Fruit fly (Drosophila melanogaster) whole organism, embryonic: ENCODE results near the gene CG43815.
A peak's percentile ranks its signal among the peaks of the same experiment; 100 is the strongest.

Experiments used
- Antp ChIP-seq: fragments of 200-800 bp; sonication (Bioruptor generic); optimal IDR thresholded peaks from 3 replicates; lab custom pipeline; 2016; ENCODE audit warnings: missing biosample characterization, missing genetic modification characterization
- CG10267 ChIP-seq: fragments of 200-800 bp; sonication (Bioruptor generic); optimal IDR thresholded peaks from 2 replicates; lab custom pipeline; 2018; ENCODE audit warnings: missing biosample characterization, mild to moderate bottlenecking, missing genetic modification characterization, moderate library complexity
- CG12104 ChIP-seq: fragments of 200-800 bp; sonication (Bioruptor generic); optimal IDR thresholded peaks from 3 replicates; lab custom pipeline; 2016; ENCODE audit warnings: missing biosample characterization, missing genetic modification characterization
- CG1233 ChIP-seq: fragments of 200-800 bp; sonication (Bioruptor generic); optimal IDR thresholded peaks from 4 replicates; lab custom pipeline; 2018; ENCODE audit warnings: missing biosample characterization, mild to moderate bottlenecking, missing genetic modification characterization
- CG13296 ChIP-seq: fragments of 200-800 bp; sonication (Bioruptor generic); optimal IDR thresholded peaks from 3 replicates; lab custom pipeline; 2018; ENCODE audit warnings: missing biosample characterization, mild to moderate bottlenecking, missing genetic modification characterization
- CG13775 ChIP-seq: fragments of 200-800 bp; sonication (Bioruptor generic); optimal IDR thresholded peaks from 3 replicates; lab custom pipeline; 2017; ENCODE audit warnings: missing biosample characterization, mild to moderate bottlenecking, missing genetic modification characterization
- CG14441 ChIP-seq: fragments of 200-800 bp; sonication (Bioruptor generic); IDR thresholded peaks from 2 replicates; pipeline ENCODE4 v1.3.6; 2022; ENCODE audit warnings: missing biosample characterization, missing genetic modification characterization
- CG1529 ChIP-seq: fragments of 200-800 bp; sonication (Bioruptor generic); optimal IDR thresholded peaks from 3 replicates; lab custom pipeline; 2018; ENCODE audit warnings: missing biosample characterization, missing genetic modification characterization
- CG15696 ChIP-seq: fragments of 200-800 bp; sonication (Bioruptor generic); optimal IDR thresholded peaks from 2 replicates; lab custom pipeline; 2019; ENCODE audit warnings: missing biosample characterization, mild to moderate bottlenecking, missing genetic modification characterization, moderate library complexity
- CG16813 ChIP-seq: fragments of 200-800 bp; sonication (Bioruptor generic); IDR thresholded peaks from 3 replicates; pipeline ENCODE4 v1.3.6; 2022; ENCODE audit warnings: missing biosample characterization, missing genetic modification characterization; ENCODE audit not compliant: partially characterized antibody
- CG16815 ChIP-seq: fragments of 200-800 bp; sonication (Bioruptor generic); optimal IDR thresholded peaks from 3 replicates; lab custom pipeline; 2017; ENCODE audit warnings: missing biosample characterization, mild to moderate bottlenecking, missing genetic modification characterization
- CG18011 ChIP-seq: fragments of 200-800 bp; sonication (Bioruptor generic); optimal IDR thresholded peaks from 2 replicates; lab custom pipeline; 2017; ENCODE audit warnings: missing biosample characterization, missing genetic modification characterization, mild to moderate bottlenecking, moderate library complexity, missing genotype
- CG3065 ChIP-seq: fragments of 200-800 bp; sonication (Bioruptor generic); optimal IDR thresholded peaks from 2 replicates; lab custom pipeline; 2016; ENCODE audit warnings: missing biosample characterization, missing genetic modification characterization
- CG32772 ChIP-seq: fragments of 200-800 bp; sonication (Bioruptor generic); IDR thresholded peaks from 2 replicates; pipeline ENCODE4 v1.3.6; 2022; ENCODE audit warnings: missing biosample characterization, missing genetic modification characterization
- CG33557 ChIP-seq: fragments of 200-800 bp; sonication (Bioruptor generic); optimal IDR thresholded peaks from 2 replicates; lab custom pipeline; 2019; ENCODE audit warnings: missing biosample characterization, mild to moderate bottlenecking, missing genetic modification characterization, moderate library complexity
- CG4424 ChIP-seq: fragments of 200-800 bp; sonication (Bioruptor generic); optimal IDR thresholded peaks from 3 replicates; lab custom pipeline; 2016; ENCODE audit warnings: missing biosample characterization, missing genetic modification characterization
- CG7357 ChIP-seq: fragments of 200-800 bp; sonication (Bioruptor generic); IDR thresholded peaks from 3 replicates; pipeline ENCODE4 v1.3.6; 2022; ENCODE audit warnings: missing biosample characterization, missing genetic modification characterization
- CG8944 ChIP-seq: fragments of 200-800 bp; sonication (Bioruptor generic); optimal IDR thresholded peaks from 3 replicates; lab custom pipeline; 2016; ENCODE audit warnings: missing biosample characterization, missing genetic modification characterization
- CG9215 ChIP-seq: fragments of 200-800 bp; sonication (Bioruptor generic); IDR thresholded peaks from 2 replicates; pipeline ENCODE4 v1.3.6; 2022; ENCODE audit warnings: missing biosample characterization, missing genetic modification characterization
- CoRest ChIP-seq: fragments of 200-800 bp; sonication (Bioruptor generic); optimal IDR thresholded peaks from 3 replicates; lab custom pipeline; 2018; ENCODE audit warnings: missing biosample characterization, mild to moderate bottlenecking, missing genetic modification characterization, moderate library complexity
- Hr78 ChIP-seq, 2 experiments: fragments of 200-800 bp in 1 of 2; fragments of >200 bp in 1 of 2; sonication (Bioruptor generic) in 1 of 2; optimal IDR thresholded peaks; 2 replicates each; lab custom pipeline; 2017 to 2019; ENCODE audit warnings: missing biosample characterization in 2 of 2, missing genetic modification characterization in 2 of 2, mild to moderate bottlenecking in 1 of 2, moderate library complexity in 1 of 2
- Lhr ChIP-seq: fragments of 200-800 bp; sonication (Bioruptor generic); optimal IDR thresholded peaks from 3 replicates; lab custom pipeline; 2017; ENCODE audit warnings: mild to moderate bottlenecking, missing biosample characterization, missing genetic modification reagents, missing genetic modification characterization
- NC2β ChIP-seq: fragments of 200-800 bp; sonication (Bioruptor generic); optimal IDR thresholded peaks from 2 replicates; lab custom pipeline; 2016; ENCODE audit warnings: missing biosample characterization, missing genetic modification characterization
- Neu2 ChIP-seq: fragments of 200-800 bp; sonication (Bioruptor generic); optimal IDR thresholded peaks from 3 replicates; lab custom pipeline; 2016; ENCODE audit warnings: missing biosample characterization, missing genetic modification characterization, borderline replicate concordance
- Oli ChIP-seq: fragments of 200-800 bp; sonication (Bioruptor generic); optimal IDR thresholded peaks from 2 replicates; lab custom pipeline; 2018; ENCODE audit warnings: missing biosample characterization, mild to moderate bottlenecking, missing genetic modification characterization, moderate library complexity
- Ptx1 ChIP-seq: fragments of 200-800 bp; sonication (Bioruptor generic); IDR thresholded peaks from 2 replicates; pipeline ENCODE4 v1.3.6; 2022; ENCODE audit warnings: missing biosample characterization, missing genetic modification characterization
- Sry-δ ChIP-seq: fragments of 200-800 bp; sonication (Bioruptor generic); optimal IDR thresholded peaks from 2 replicates; lab custom pipeline; 2016; ENCODE audit warnings: missing biosample characterization, missing genetic modification characterization
- TFAM ChIP-seq: fragments of 200-800 bp; sonication (Bioruptor generic); optimal IDR thresholded peaks from 2 replicates; lab custom pipeline; 2017; ENCODE audit warnings: missing biosample characterization, missing genetic modification characterization, inconsistent platforms
- Xrp1 ChIP-seq: fragments of 200-800 bp; sonication (Bioruptor generic); IDR thresholded peaks from 2 replicates; pipeline ENCODE4 v1.3.6; 2022; ENCODE audit warnings: missing biosample characterization, missing genetic modification characterization
- ara ChIP-seq: fragments of 200-800 bp; sonication (Bioruptor generic); IDR thresholded peaks from 2 replicates; pipeline ENCODE4 v1.3.6; 2022; ENCODE audit warnings: missing biosample characterization, missing genetic modification characterization
- btn ChIP-seq: fragments of 200-800 bp; sonication (Bioruptor generic); optimal IDR thresholded peaks from 2 replicates; lab custom pipeline; 2016; ENCODE audit warnings: missing biosample characterization, missing genetic modification characterization
- croc ChIP-seq: fragments of 200-800 bp; sonication (Bioruptor generic); conservative IDR thresholded peaks from 3 replicates; pipeline ENCODE4 v1.3.6; 2022; ENCODE audit warnings: missing biosample characterization, missing genetic modification characterization
- crp ChIP-seq, 2 experiments: fragments of 200-800 bp; sonication (Bioruptor generic); optimal IDR thresholded peaks; 2 replicates in 1 of 2; 3 replicates in 1 of 2; lab custom pipeline; 2017; ENCODE audit warnings: missing biosample characterization in 2 of 2, missing genetic modification characterization in 2 of 2, mild to moderate bottlenecking in 1 of 2, moderate library complexity in 1 of 2
- danr ChIP-seq: fragments of 200-800 bp; sonication (Bioruptor generic); IDR thresholded peaks from 2 replicates; pipeline ENCODE4 v1.3.6; 2022; ENCODE audit warnings: missing biosample characterization, missing genetic modification characterization
- dmrt99B ChIP-seq: fragments of 200-800 bp; sonication (Bioruptor generic); optimal IDR thresholded peaks from 2 replicates; lab custom pipeline; 2018; ENCODE audit warnings: missing biosample characterization, mild to moderate bottlenecking, missing genetic modification characterization, moderate library complexity
- ftz-f1 ChIP-seq: fragments of 200-800 bp; sonication (Bioruptor generic); optimal IDR thresholded peaks from 2 replicates; lab custom pipeline; 2016; ENCODE audit warnings: missing biosample characterization, missing genetic modification characterization
- gem ChIP-seq: fragments of 200-800 bp; sonication (Bioruptor generic); optimal IDR thresholded peaks from 2 replicates; lab custom pipeline; 2019; ENCODE audit warnings: missing biosample characterization, mild to moderate bottlenecking, missing genetic modification characterization, moderate library complexity
- kni ChIP-seq: fragments of 200-800 bp; sonication (Bioruptor generic); optimal IDR thresholded peaks from 3 replicates; lab custom pipeline; 2017; ENCODE audit warnings: mild to moderate bottlenecking, missing biosample characterization, missing genetic modification reagents, missing genetic modification characterization
- lbe ChIP-seq: fragments of 200-800 bp; sonication (Bioruptor generic); optimal IDR thresholded peaks from 2 replicates; lab custom pipeline; 2016; ENCODE audit warnings: missing biosample characterization, mild to moderate bottlenecking, missing genetic modification characterization
- lov ChIP-seq, 2 experiments: fragments of 200-800 bp in 1 of 2; fragments of >200 bp in 1 of 2; sonication (Bioruptor generic) in 1 of 2; IDR thresholded peaks in 1 of 2; optimal IDR thresholded peaks in 1 of 2; 2 replicates in 1 of 2; 3 replicates in 1 of 2; pipeline versions ENCODE4 v1.3.6 to Lab custom; 2017 to 2022; ENCODE audit warnings: missing biosample characterization in 1 of 2, missing genetic modification characterization in 1 of 2
- odd ChIP-seq: fragments of 200-800 bp; sonication (Bioruptor generic); optimal IDR thresholded peaks from 2 replicates; lab custom pipeline; 2017; ENCODE audit warnings: missing biosample characterization, mild to moderate bottlenecking, missing genetic modification characterization
- otp ChIP-seq: fragments of 200-800 bp; sonication (Bioruptor generic); IDR thresholded peaks from 3 replicates; pipeline ENCODE4, ENCODE4 v1.3.6; 2022; ENCODE audit warnings: missing biosample characterization, missing genetic modification characterization
- pb ChIP-seq: fragments of 200-800 bp; sonication (Bioruptor generic); optimal IDR thresholded peaks from 3 replicates; lab custom pipeline; 2016; ENCODE audit warnings: missing biosample characterization, missing genetic modification characterization
- phol ChIP-seq: fragments of 200-800 bp; sonication (Bioruptor generic); optimal IDR thresholded peaks from 3 replicates; lab custom pipeline; 2018; ENCODE audit warnings: missing biosample characterization, mild to moderate bottlenecking, missing genetic modification characterization, moderate library complexity
- prd ChIP-seq, 3 experiments: fragments of >200 bp in 2 of 3; fragments of 200-800 bp in 1 of 3; sonication (Bioruptor generic) in 1 of 3; optimal IDR thresholded peaks in 2 of 3; IDR thresholded peaks in 1 of 3; 2 replicates in 2 of 3; 3 replicates in 1 of 3; pipeline versions ENCODE4 v1.3.6 to Lab custom; 2017 to 2022; ENCODE audit warnings: missing biosample characterization in 1 of 3, missing genetic modification characterization in 1 of 3
- pum ChIP-seq: fragments of 200-800 bp; sonication (Bioruptor generic); optimal IDR thresholded peaks from 2 replicates; lab custom pipeline; 2016; ENCODE audit warnings: missing biosample characterization, missing genetic modification characterization
- row ChIP-seq: fragments of 200-800 bp; sonication (Bioruptor generic); IDR thresholded peaks from 3 replicates; pipeline ENCODE4 v1.3.6; 2022; ENCODE audit warnings: missing biosample characterization, missing genetic modification characterization
- sob ChIP-seq: fragments of 200-800 bp; sonication (Bioruptor generic); IDR thresholded peaks from 2 replicates; pipeline ENCODE4 v1.3.6; 2022; ENCODE audit warnings: missing biosample characterization, missing genetic modification characterization
- zfh1 ChIP-seq: fragments of 200-800 bp; sonication (Bioruptor generic); IDR thresholded peaks from 3 replicates; pipeline ENCODE4 v1.3.6; 2022; ENCODE audit warnings: missing biosample characterization, missing genetic modification characterization

The CG43815 gene

DNA sequence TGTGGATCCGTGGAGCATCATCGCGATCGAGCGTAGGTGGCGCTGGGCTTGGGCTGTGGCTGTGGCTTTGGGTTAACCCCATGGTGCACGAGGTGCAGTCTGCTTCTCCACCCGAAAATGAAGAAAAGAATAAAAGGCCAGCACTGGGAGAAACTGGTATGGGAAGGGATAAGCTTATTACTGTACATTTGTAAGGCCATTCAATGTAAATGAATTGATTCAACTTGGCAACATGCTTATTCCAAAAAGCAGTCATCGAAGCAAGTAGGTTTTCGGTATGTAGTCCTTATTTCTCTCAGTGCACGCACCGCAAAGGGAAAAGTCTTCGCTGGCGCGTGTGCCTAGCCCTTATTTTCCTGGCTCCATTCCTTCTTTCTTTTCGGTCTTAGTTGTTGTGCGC is 9.5 kb upstream of the CG43815 start (continued):
- TF ChIP-seq CG7357 (peak; percentile 45; the same call in 1 of the 3 replicates), prd (optimal IDR thresholded peaks at IDR 0.05; lab: Kevin White, UChicago) (no peak), prd (GFP tag; IDR thresholded peaks at IDR 0.05; lab: Robert Waterston, UW) (peak; percentile 72; the same call in 2 of the 3 replicates), CG13296 (GFP tag; lab: Kevin White, UChicago) (no peak), CG1529 (GFP tag; lab: Kevin White, UChicago) (peak; percentile 35), CG14441 (GFP tag; lab: Robert Waterston, UW) (no peak), ara (peak; percentile 74; the same call in 1 of the 2 replicates), Oli (tag; lab: Kevin White, UChicago) (peak; percentile 25), otp (peak; percentile 42; the same call in 1 of the 3 replicates), CG16813 (GFP tag; lab: Robert Waterston, UW) (no peak), CG4424 (GFP tag; lab: Kevin White, UChicago) (peak; percentile 54), Ptx1 (GFP tag; lab: Robert Waterston, UW) (peak; percentile 32; the same call in 1 of the 2 replicates), CG16815 (GFP tag; lab: Kevin White, UChicago) (peak; percentile 24), Hr78 (GFP tag; optimal IDR thresholded peaks at IDR 0.05; lab: Kevin White, UChicago) (no peak), Antp (GFP tag; lab: Kevin White, UChicago) (peak; percentile 44), Neu2 (GFP tag; lab: Kevin White, UChicago) (no peak), btn (GFP tag; lab: Kevin White, UChicago) (peak; percentile 12), row (GFP tag; lab: Robert Waterston, UW) (peak; percentile 56), Lhr (GFP tag; lab: Kevin White, UChicago) (peak; percentile 0), pum (GFP tag; lab: Kevin White, UChicago) (peak; percentile 39), odd (GFP tag; lab: Kevin White, UChicago) (peak; percentile 21), phol (tag; lab: Kevin White, UChicago) (peak; percentile 56), crp (GFP tag; optimal IDR thresholded peaks at IDR 0.05; lab: Kevin White, UChicago) (no peak), CG18011 (no peak), sob (GFP tag; lab: Robert Waterston, UW) (peak; percentile 10; the same call in 1 of the 2 replicates), CG33557 (GFP tag; lab: Kevin White, UChicago) (peak; percentile 63), CG8944 (GFP tag; lab: Kevin White, UChicago) (peak; percentile 7), ftz-f1 (GFP tag; lab: Kevin White, UChicago) (no peak), CG1233 (GFP tag; lab: Kevin White, UChicago) (peak; percentile 35), NC2β (GFP tag; lab: Kevin White, UChicago) (peak; percentile 24), lov (optimal IDR thresholded peaks at IDR 0.05; lab: Kevin White, UChicago) (no peak), lov (GFP tag; IDR thresholded peaks at IDR 0.05; lab: Robert Waterston, UW) (peak; percentile 69; the same call in 1 of the 3 replicates), gem (tag; lab: Kevin White, UChicago) (peak; percentile 62), CG15696 (peak; percentile 49), pb (GFP tag; lab: Kevin White, UChicago) (no peak), Xrp1 (peak; percentile 71), kni (GFP tag; lab: Kevin White, UChicago) (peak; percentile 19), Sry-δ (GFP tag; lab: Kevin White, UChicago) (no peak), CG9215 (GFP tag; lab: Robert Waterston, UW) (peak; percentile 20; the same call in 1 of the 2 replicates), CG32772 (GFP tag; lab: Robert Waterston, UW) (peak; percentile 45; the same call in 1 of the 2 replicates), CG10267 (tag; lab: Kevin White, UChicago) (peak; percentile 51), TFAM (GFP tag; lab: Kevin White, UChicago) (no peak), zfh1 (GFP tag; lab: Robert Waterston, UW) (peak; percentile 81), CoRest (tag; lab: Kevin White, UChicago) (peak; percentile 23), lbe (GFP tag; lab: Kevin White, UChicago) (no peak), CG13775 (peak; percentile 12), dmrt99B (tag; lab: Kevin White, UChicago) (peak; percentile 30), CG3065 (GFP tag; lab: Kevin White, UChicago) (peak; percentile 17), danr (no peak), CG12104 (GFP tag; lab: Kevin White, UChicago) (no peak), croc (GFP tag; lab: Robert Waterston, UW) (peak; percentile 67)
